Worm (Caenorhabditis elegans): ENCODE results near the gene cnp-3.

ce11 chrX:17100656-17101055, 37.3 kb downstream of the cnp-3 start, which contains the start of gene lido-2:
- TF ChIP-seq nhr-77 (tag; optimal IDR thresholded peaks at IDR 0.05) = no peak
- TF ChIP-seq ama-1 (optimal IDR thresholded peaks at IDR 0.05) = no peak
- no peak for TF ChIP-seq fkh-10 (GFP tag; optimal IDR thresholded peaks at IDR 0.05)
- TF ChIP-seq skn-1 (tag; optimal IDR thresholded peaks at IDR 0.05) = no peak
